Fruit fly (Drosophila melanogaster): ENCODE data around the gene Pex1.

Pex1 gene

DNA sequence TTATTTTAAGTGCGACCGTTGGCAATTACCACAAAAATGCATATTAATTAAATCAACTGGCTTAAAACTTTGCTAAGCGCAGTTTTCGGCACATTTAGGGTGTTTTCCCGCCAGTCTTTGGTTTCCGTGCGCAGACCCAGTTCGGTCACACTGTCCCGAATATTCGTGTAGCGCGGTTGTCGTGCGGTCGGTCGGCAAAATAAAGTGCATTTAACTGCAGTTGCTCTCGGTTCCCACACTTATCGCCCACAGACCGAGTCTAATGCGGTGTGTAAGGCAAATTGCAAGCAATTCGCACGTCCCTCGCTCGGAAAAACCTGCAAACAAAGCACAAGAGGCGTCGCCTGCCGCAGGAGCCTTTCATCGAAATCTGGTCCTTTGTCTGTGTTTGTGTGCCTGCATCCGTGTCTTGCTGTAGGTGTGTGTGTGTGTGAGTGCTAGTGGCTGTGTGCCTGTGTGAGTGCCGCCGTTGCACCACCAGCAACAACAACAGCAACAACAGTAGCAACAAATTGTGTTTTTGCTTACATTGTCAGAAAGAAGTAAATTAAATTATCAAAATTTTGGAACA, 18.5 kb upstream of the Pex1 start, which contains the start of the genes CG13484 and Frl:
Gene CG13484 (minus strand): TSS at position 7 of the 571 bp plus-strand sequence.
Gene Frl (plus strand): TSS at position 143 of the 571 bp plus-strand sequence.
- TF ChIP-seq pan (optimal IDR thresholded peaks at IDR 0.05) = no peak
- no peak for TF ChIP-seq psq (optimal IDR thresholded peaks at IDR 0.05)
- TF ChIP-seq EcR (GFP tag; optimal IDR thresholded peaks at IDR 0.05) = no peak
- TF ChIP-seq usp (GFP tag; optimal IDR thresholded peaks at IDR 0.05) = no peak
- no peak for TF ChIP-seq Dll (optimal IDR thresholded peaks at IDR 0.05)
- no peak for TF ChIP-seq CG8478 (optimal IDR thresholded peaks at IDR 0.05)

DNA sequence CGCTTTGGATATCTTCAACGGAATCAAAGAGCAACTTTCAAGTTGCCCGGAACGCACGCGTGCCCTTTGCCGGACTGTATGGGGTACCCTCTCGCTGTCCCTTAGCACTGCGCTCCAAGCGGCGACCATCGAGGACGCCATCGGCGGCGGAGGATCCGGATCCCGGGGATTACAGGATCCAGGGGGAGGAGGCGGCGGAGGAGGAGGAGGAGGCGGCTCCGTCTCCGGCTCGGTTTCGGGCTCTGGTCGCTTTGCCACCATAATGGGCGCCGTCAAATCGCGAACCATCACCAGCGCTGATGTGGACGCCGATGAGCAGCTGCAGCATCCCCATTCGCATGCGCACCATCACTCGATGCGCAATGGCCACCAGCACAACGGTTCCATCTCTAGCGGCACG, 17.9 kb upstream of the Pex1 start:
- no peak for TF ChIP-seq Dll (optimal IDR thresholded peaks at IDR 0.05)
- TF ChIP-seq pan (optimal IDR thresholded peaks at IDR 0.05) = no peak
- TF ChIP-seq usp (GFP tag; optimal IDR thresholded peaks at IDR 0.05) = no peak
- TF ChIP-seq CG8478 (optimal IDR thresholded peaks at IDR 0.05) = no peak
- no peak for TF ChIP-seq EcR (GFP tag; optimal IDR thresholded peaks at IDR 0.05)
- TF ChIP-seq psq (optimal IDR thresholded peaks at IDR 0.05) = no peak

DNA sequence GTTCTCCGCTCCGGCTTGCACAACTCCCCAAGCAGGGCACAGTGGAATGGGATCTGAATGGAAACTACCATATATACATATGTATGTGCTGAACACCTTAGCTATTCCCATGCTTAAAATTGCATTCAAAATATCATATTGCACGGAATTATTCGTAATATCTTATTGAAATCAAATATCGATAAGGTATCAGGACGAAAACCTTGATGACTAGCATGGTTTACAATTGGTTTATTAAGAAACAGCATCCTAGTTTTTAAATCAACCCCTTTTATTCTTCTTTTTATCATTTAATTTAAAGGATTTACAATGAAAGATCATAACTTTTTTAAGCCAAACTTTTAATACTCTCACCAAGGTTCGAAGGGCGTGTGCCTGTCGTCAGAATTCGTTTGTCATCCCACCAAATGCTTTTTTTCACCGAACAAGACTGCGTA, 16.4 kb upstream of the Pex1 start:
- no peak for TF ChIP-seq pan (optimal IDR thresholded peaks at IDR 0.05)
- no peak for TF ChIP-seq psq (optimal IDR thresholded peaks at IDR 0.05)
- no peak for TF ChIP-seq Dll (optimal IDR thresholded peaks at IDR 0.05)
- TF ChIP-seq usp (GFP tag; optimal IDR thresholded peaks at IDR 0.05) = no peak
- no peak for TF ChIP-seq CG8478 (optimal IDR thresholded peaks at IDR 0.05)
- TF ChIP-seq EcR (GFP tag; optimal IDR thresholded peaks at IDR 0.05) = no peak

DNA sequence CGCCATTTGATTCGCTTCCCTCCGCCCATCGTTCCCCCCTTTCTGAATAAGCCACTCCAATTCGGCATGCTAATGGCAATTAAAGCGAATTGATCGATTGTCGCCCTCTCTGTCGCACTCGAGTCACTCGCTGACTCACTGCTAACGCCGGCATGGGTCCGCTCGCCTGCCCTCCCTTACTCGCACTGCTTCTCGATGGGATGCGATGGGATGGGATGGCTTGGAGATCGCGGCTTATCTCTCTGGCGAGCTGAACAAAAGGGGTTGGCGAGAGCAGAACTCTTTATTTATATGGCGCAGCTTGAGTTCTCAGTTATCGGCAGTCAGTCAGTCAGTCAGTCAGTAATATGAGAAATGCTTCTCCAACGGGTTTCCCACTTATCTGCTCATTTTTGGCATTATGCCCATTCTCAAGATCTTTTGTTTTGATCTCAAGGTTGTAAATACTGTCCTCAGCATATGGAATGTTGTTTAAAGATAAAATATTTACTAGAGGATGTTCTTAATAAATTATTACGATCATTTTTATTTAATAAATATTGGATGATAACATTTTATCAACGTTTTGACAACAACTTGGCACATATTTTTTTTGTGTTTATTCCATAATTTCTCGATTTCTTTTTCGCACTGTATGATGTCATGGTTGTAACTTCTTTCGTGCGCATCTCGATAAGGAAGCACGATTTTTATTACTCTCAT, 15.7 kb upstream of the Pex1 start:
- no peak for TF ChIP-seq CG8478 (optimal IDR thresholded peaks at IDR 0.05)

DNA sequence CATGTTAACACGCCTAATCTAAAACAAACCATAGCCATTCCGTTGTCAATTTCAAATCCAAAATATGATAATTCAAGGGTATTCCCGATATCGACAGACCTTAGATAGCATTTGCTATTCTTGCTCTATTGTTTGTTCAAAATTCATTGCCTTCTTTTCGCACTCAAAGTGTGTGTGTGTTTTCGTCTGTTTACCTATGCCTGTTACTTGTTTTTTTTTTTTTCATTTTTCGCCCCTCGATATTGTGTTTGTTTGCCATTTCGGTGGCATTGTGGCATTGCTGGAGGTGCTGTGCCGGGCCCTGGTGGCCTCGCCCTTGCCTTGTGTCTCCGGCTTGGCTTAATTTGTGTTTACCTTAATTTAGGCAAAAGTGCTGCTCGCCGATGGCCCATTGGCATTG, 14.9 kb upstream of the Pex1 start:
- no peak for TF ChIP-seq CG8478 (optimal IDR thresholded peaks at IDR 0.05)
- no peak for TF ChIP-seq EcR (GFP tag; optimal IDR thresholded peaks at IDR 0.05)
- TF ChIP-seq pan (optimal IDR thresholded peaks at IDR 0.05) = no peak
- TF ChIP-seq psq (optimal IDR thresholded peaks at IDR 0.05) = no peak
- no peak for TF ChIP-seq Dll (optimal IDR thresholded peaks at IDR 0.05)
- no peak for TF ChIP-seq usp (GFP tag; optimal IDR thresholded peaks at IDR 0.05)

DNA sequence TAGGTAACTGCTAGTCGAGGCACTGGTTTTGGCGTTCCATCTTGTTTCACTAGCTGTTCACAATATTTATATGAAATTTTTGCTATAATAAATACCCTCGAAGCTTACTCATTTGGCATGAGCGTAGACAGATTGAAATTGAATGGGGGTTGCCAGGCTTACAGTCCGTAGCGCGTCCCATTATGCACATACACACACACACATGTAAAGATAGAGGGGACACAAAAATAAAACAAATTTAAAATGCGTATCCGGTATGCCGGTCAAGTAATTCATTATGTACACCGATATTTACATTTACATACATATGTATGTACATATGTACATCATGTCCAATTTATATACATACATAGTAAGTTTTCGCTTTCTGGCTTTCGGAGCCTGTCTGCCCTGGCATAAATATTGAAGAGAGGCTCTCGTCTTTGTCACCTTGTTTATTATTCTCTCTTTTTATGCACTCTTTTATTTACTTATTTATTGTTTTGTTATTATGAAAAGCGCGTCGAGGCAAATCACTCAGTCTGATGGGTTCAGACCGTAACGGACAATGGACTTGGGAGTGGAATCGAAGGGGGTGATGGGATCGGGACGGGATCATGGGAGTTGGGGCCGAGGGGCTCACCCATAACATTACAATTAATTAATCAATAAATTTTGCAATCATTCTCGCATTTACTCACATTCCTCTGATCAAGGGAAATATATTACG, 12.3 kb upstream of the Pex1 start:
- no peak for TF ChIP-seq usp (GFP tag; optimal IDR thresholded peaks at IDR 0.05)
- TF ChIP-seq EcR (GFP tag; optimal IDR thresholded peaks at IDR 0.05) = no peak
- no peak for TF ChIP-seq pan (optimal IDR thresholded peaks at IDR 0.05)
- no peak for TF ChIP-seq psq (optimal IDR thresholded peaks at IDR 0.05)
- no peak for TF ChIP-seq CG8478 (optimal IDR thresholded peaks at IDR 0.05)
- TF ChIP-seq Dll (optimal IDR thresholded peaks at IDR 0.05) = no peak

DNA sequence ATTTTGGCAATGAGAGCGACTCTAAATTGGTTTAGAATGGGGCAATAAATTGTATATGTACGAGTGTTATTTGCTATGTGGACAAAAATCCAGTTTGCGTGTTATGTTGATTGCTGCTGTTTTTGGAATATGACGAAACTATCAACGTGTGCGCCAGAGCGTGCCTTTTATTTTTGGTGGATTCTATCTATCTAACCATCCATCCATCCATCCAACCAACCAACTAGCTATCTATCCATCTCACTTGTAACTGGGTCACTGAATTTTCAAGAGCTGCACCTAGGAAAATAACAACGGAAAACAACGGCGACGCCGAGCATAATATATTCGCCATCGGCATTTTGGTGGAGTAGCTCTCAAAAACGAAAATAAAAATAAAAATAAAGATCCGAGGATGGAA, 9.0 kb upstream of the Pex1 start:
- no peak for TF ChIP-seq usp (GFP tag; optimal IDR thresholded peaks at IDR 0.05)
- no peak for TF ChIP-seq psq (optimal IDR thresholded peaks at IDR 0.05)
- no peak for TF ChIP-seq Dll (optimal IDR thresholded peaks at IDR 0.05)
- TF ChIP-seq EcR (GFP tag; optimal IDR thresholded peaks at IDR 0.05) = no peak
- TF ChIP-seq CG8478 (optimal IDR thresholded peaks at IDR 0.05) = no peak
- no peak for TF ChIP-seq pan (optimal IDR thresholded peaks at IDR 0.05)

DNA sequence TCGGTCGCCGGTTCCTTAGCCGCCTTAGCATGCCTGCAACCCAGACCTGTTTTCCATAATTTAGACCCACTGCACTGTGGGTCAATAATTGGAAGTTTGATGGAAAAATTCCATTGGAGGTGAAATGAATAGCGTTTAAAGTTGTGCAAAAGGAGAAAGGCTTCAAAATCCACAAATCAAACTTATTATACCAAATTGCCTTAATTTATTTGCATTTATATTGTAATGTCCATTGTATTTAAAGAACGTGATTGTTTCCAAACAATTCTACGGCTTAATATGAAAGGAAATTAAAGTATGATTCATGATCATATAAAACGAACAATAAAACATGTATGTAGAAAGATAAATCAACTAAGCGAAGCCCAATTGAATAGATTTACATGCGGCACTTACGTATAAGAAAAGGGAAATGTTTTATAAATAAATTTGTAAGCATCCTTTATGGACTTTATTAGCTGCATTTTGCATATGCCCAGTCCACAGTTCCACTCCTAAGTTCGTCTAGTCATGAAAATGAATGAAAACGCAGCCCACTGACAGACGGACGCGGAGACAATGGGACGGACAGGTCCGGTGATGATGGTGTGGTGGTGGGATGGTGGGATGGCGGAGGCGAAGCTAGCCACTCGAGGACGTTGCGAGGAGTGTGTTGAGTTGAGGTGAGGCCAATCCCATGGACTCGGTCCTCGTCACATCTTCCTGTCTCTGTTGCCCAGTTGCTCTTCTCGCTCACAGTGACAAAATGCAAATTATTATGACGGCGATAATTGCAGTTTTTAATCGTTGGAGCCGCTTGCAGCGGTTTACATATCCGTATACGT, 8.2 kb upstream of the Pex1 start:
- TF ChIP-seq pan (optimal IDR thresholded peaks at IDR 0.05) = no peak
- no peak for TF ChIP-seq EcR (GFP tag; optimal IDR thresholded peaks at IDR 0.05)
- TF ChIP-seq Dll (optimal IDR thresholded peaks at IDR 0.05) = no peak
- TF ChIP-seq CG8478 (optimal IDR thresholded peaks at IDR 0.05) = no peak
- TF ChIP-seq psq (optimal IDR thresholded peaks at IDR 0.05) = no peak

DNA sequence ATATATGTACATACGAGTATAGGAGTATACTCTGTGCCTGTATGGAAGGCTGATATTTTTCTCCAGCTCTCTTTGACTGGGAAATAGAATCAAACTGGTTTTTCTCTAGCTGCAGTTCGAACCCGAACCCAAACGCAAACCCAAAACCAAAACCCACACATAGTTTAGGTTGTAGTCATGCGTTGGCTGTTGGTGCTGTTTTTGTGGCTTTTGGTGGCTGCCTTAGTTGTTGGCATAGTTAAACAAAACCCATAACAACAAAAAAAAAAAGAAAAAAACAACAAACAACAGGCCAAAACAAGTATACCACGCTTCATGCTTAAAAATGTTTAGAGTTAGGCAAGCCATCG, 7.7 kb upstream of the Pex1 start:
- TF ChIP-seq Dll (optimal IDR thresholded peaks at IDR 0.05) (no peak), EcR (GFP tag; optimal IDR thresholded peaks at IDR 0.05) (no peak), usp (GFP tag; optimal IDR thresholded peaks at IDR 0.05) (no peak), pan (optimal IDR thresholded peaks at IDR 0.05) (no peak), CG8478 (optimal IDR thresholded peaks at IDR 0.05) (no peak), psq (optimal IDR thresholded peaks at IDR 0.05) (no peak)

DNA sequence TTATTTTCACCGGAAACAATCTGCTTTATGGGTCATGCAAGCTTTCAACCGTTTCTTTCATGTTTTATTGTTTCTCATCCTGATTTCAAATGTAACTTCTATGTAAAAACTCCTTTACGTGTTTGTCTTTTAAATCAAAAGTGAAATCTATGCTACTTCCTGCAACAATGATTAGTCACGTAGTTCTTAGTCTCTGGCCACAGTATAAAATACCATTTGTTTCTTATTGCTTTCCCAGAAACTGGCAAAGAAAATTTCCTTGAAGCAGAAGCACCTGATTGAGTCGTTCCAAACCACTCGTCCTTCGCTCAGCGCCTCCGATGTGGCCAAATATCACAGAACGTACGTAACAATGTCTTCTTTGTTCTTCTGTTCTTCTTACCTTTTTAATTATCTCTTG, 3.8 kb downstream of the Pex1 start, which contains the start of gene btl:
Gene btl (plus strand): TSS at position 301 of the 400 bp plus-strand sequence.
- TF ChIP-seq pan (optimal IDR thresholded peaks at IDR 0.05) = no peak
- TF ChIP-seq usp (GFP tag; optimal IDR thresholded peaks at IDR 0.05) = no peak
- TF ChIP-seq CG8478 (optimal IDR thresholded peaks at IDR 0.05) = no peak
- no peak for TF ChIP-seq EcR (GFP tag; optimal IDR thresholded peaks at IDR 0.05)
- no peak for TF ChIP-seq Dll (optimal IDR thresholded peaks at IDR 0.05)
- no peak for TF ChIP-seq psq (optimal IDR thresholded peaks at IDR 0.05)

DNA sequence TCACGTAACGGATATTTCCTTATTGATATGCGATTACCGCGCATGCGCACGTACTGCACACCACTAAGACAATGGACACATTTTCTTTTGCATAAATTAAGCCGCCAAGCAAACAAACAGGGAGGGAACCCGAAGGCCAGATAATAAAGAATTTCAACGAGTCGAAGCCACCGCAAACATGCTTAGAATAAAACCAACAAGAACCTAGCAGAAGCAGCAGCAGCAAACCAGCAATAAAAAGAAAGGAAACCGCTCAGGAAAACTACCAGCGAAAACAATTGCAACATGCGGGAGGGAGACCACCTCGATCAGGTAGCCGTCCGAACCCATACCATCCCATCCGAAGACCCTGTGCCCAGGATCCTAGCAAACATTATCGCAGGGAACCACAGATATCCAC, 4.9 kb downstream of the Pex1 start:
- no peak for TF ChIP-seq EcR (GFP tag; optimal IDR thresholded peaks at IDR 0.05)
- TF ChIP-seq psq (optimal IDR thresholded peaks at IDR 0.05) = no peak
- no peak for TF ChIP-seq CG8478 (optimal IDR thresholded peaks at IDR 0.05)

DNA sequence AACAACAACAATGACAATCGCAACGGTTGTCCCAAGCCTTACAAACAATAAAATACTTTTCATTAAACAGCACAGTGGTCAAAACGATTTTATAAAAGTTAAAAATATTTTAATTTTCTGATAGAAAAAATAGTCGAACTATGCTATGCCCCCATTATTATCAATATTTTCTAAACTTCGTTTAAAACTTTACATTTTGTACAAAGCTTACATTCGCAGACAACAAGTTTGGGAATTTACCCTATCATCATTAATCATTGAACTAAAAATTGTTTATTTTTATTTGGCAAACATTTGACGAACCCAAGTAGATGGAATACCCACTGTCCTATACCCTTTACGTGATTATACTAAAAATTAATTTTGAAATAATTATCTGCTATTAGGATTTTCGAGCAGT, 6.5 kb downstream of the Pex1 start:
- TF ChIP-seq pan (optimal IDR thresholded peaks at IDR 0.05) (no peak), usp (GFP tag; optimal IDR thresholded peaks at IDR 0.05) (no peak), CG8478 (optimal IDR thresholded peaks at IDR 0.05) (no peak), Dll (optimal IDR thresholded peaks at IDR 0.05) (no peak), psq (optimal IDR thresholded peaks at IDR 0.05) (no peak), EcR (GFP tag; optimal IDR thresholded peaks at IDR 0.05) (no peak)
